Worm (Caenorhabditis elegans) whole organism, L3 larva: Measurements from ENCODE around the gene ZK1290.5.

Experiments
- R02D3.7 ChIP-seq: fragments of 150-350 bp; optimal IDR thresholded peaks from 2 replicates; lab custom pipeline; 2014; ENCODE audit warnings: missing biosample characterization, missing genetic modification characterization
- aly-2 ChIP-seq: fragments of 150-350 bp; optimal IDR thresholded peaks from 2 replicates; lab custom pipeline; 2014; ENCODE audit warnings: missing biosample characterization, missing genetic modification characterization
- ama-1 ChIP-seq: fragments of 150-350 bp; optimal IDR thresholded peaks from 2 replicates; lab custom pipeline; 2018
- ceh-16 ChIP-seq: sonication (generic microtip); optimal IDR thresholded peaks from 2 replicates; lab custom pipeline; 2017; ENCODE audit warnings: missing biosample characterization, missing genetic modification characterization
- ceh-28 ChIP-seq: fragments of 150-350 bp; optimal IDR thresholded peaks from 2 replicates; lab custom pipeline; 2014; ENCODE audit warnings: missing biosample characterization, missing genetic modification reagents, missing genetic modification characterization
- ceh-9 ChIP-seq: sonication (generic microtip); optimal IDR thresholded peaks from 2 replicates; lab custom pipeline; 2018; ENCODE audit warnings: missing biosample characterization, missing genetic modification characterization
- daf-12 ChIP-seq: fragments of 150-350 bp; optimal IDR thresholded peaks from 2 replicates; lab custom pipeline; 2014; ENCODE audit warnings: missing biosample characterization, missing genetic modification reagents, missing genetic modification characterization
- elt-1 ChIP-seq: fragments of 150-350 bp; optimal IDR thresholded peaks from 2 replicates; lab custom pipeline; 2014; ENCODE audit warnings: missing biosample characterization, missing genetic modification characterization
- elt-2 ChIP-seq: sonication (generic microtip); optimal IDR thresholded peaks from 2 replicates; lab custom pipeline; 2016; ENCODE audit warnings: missing genetic modification reagents, mild to moderate bottlenecking, missing genetic modification characterization, missing compliant biosample characterization
- eor-1 ChIP-seq, 2 experiments: fragments of 150-350 bp; optimal IDR thresholded peaks; 2 replicates each; lab custom pipeline; 2014 to 2018; ENCODE audit warnings: missing biosample characterization in 2 of 2, missing genetic modification characterization in 2 of 2
- fos-1 ChIP-seq: fragments of 150-350 bp; optimal IDR thresholded peaks from 2 replicates; lab custom pipeline; 2014; ENCODE audit warnings: missing biosample characterization, missing genetic modification characterization
- jun-1 ChIP-seq: fragments of 150-350 bp; optimal IDR thresholded peaks from 2 replicates; lab custom pipeline; 2014; ENCODE audit warnings: missing biosample characterization, missing genetic modification reagents, missing genetic modification characterization
- lin-15B ChIP-seq: fragments of 150-350 bp; optimal IDR thresholded peaks from 2 replicates; lab custom pipeline; 2014; ENCODE audit warnings: missing biosample characterization, missing genetic modification characterization
- lsy-12 ChIP-seq: sonication (generic microtip); optimal IDR thresholded peaks from 2 replicates; lab custom pipeline; 2016; ENCODE audit warnings: mild to moderate bottlenecking, missing genetic modification characterization, missing compliant biosample characterization
- mml-1 ChIP-seq: fragments of 150-350 bp; sonication (generic microtip); optimal IDR thresholded peaks from 3 replicates; lab custom pipeline; 2014; ENCODE audit warnings: missing biosample characterization, missing genetic modification characterization
- nhr-11 ChIP-seq: fragments of 150-350 bp; optimal IDR thresholded peaks from 2 replicates; lab custom pipeline; 2014; ENCODE audit warnings: missing biosample characterization, missing genetic modification characterization
- nhr-12 ChIP-seq: fragments of 150-350 bp; optimal IDR thresholded peaks from 2 replicates; lab custom pipeline; 2014; ENCODE audit warnings: missing biosample characterization, missing genetic modification characterization
- nhr-23 ChIP-seq: fragments of 150-350 bp; optimal IDR thresholded peaks from 2 replicates; lab custom pipeline; 2014; ENCODE audit warnings: missing biosample characterization, missing genetic modification reagents, missing genetic modification characterization
- nhr-237 ChIP-seq: fragments of 150-350 bp; optimal IDR thresholded peaks from 2 replicates; lab custom pipeline; 2014; ENCODE audit warnings: missing biosample characterization, missing genetic modification characterization
- nhr-25 ChIP-seq: sonication (generic microtip); optimal IDR thresholded peaks from 2 replicates; lab custom pipeline; 2017; ENCODE audit warnings: missing biosample characterization, missing genetic modification characterization
- nhr-43 ChIP-seq: sonication (generic microtip); optimal IDR thresholded peaks from 2 replicates; lab custom pipeline; 2016; ENCODE audit warnings: mild to moderate bottlenecking, missing genetic modification characterization, missing compliant biosample characterization; ENCODE audit not compliant: poor library complexity, severe bottlenecking
- nhr-76 ChIP-seq: fragments of 150-350 bp; sonication (generic microtip); optimal IDR thresholded peaks from 5 replicates; lab custom pipeline; 2014; ENCODE audit warnings: missing biosample characterization, missing genetic modification characterization
- nhr-77 ChIP-seq: fragments of 150-350 bp; optimal IDR thresholded peaks from 2 replicates; lab custom pipeline; 2014; ENCODE audit warnings: missing biosample characterization, missing genetic modification characterization
- pha-4 ChIP-seq: fragments of 150-350 bp; optimal IDR thresholded peaks from 2 replicates; lab custom pipeline; 2014; ENCODE audit warnings: missing biosample characterization, missing genetic modification reagents, missing genetic modification characterization
- pqm-1 ChIP-seq: fragments of 150-350 bp; optimal IDR thresholded peaks from 2 replicates; lab custom pipeline; 2017; ENCODE audit warnings: missing biosample characterization, missing genetic modification characterization, inconsistent platforms
- sea-2 ChIP-seq: fragments of 150-350 bp; sonication (generic microtip); optimal IDR thresholded peaks from 4 replicates; lab custom pipeline; 2014; ENCODE audit warnings: missing biosample characterization, missing genetic modification reagents, missing genetic modification characterization
- tbx-2 ChIP-seq: sonication (generic microtip); optimal IDR thresholded peaks from 2 replicates; lab custom pipeline; 2016; ENCODE audit warnings: mild to moderate bottlenecking, missing genetic modification characterization, missing compliant biosample characterization
- unc-62 ChIP-seq: fragments of 150-350 bp; sonication (generic microtip); optimal IDR thresholded peaks from 4 replicates; lab custom pipeline; 2014; ENCODE audit warnings: missing biosample characterization, missing genetic modification reagents, missing genetic modification characterization
- zag-1 ChIP-seq: fragments of 150-350 bp; optimal IDR thresholded peaks from 2 replicates; lab custom pipeline; 2014; ENCODE audit warnings: missing biosample characterization, missing genetic modification characterization
- ztf-11 ChIP-seq: fragments of 150-350 bp; optimal IDR thresholded peaks from 2 replicates; lab custom pipeline; 2014; ENCODE audit warnings: missing biosample characterization, missing genetic modification characterization

The ZK1290.5 gene

ce11 chrII:7505005-7505404, 24.4 kb upstream of the ZK1290.5 start, which contains the start of gene C28F5.1:
C28F5.1 (plus strand) TSS chrII:7505305.
- TF ChIP-seq jun-1 (tag; lab: Kevin White, UChicago): no peak
- TF ChIP-seq pha-4 (tag; lab: Kevin White, UChicago): no peak
- TF ChIP-seq elt-2 (tag; lab: Kevin White, UChicago): no peak
- no peak for TF ChIP-seq nhr-77 (tag; lab: Kevin White, UChicago)

ce11 chrII:7519221-7519620, 10.2 kb upstream of the ZK1290.5 start, which contains the start of gene glb-9:
glb-9 (minus strand) TSS chrII:7519321.
- no peak for TF ChIP-seq nhr-11 (tag; lab: Kevin White, UChicago)
- no peak for TF ChIP-seq unc-62 (GFP tag; lab: Kevin White, UChicago)
- no peak for TF ChIP-seq daf-12
- no peak for TF ChIP-seq nhr-12
- TF ChIP-seq elt-1 (tag; lab: Kevin White, UChicago): no peak
- no peak for TF ChIP-seq lin-15B
- TF ChIP-seq, all 47 proteins: peak for 0

ce11 chrII:7521420-7521819, 8.0 kb upstream of the ZK1290.5 start:
- TF ChIP-seq nhr-43: no peak

- no peak for TF ChIP-seq ceh-28 (tag; lab: Kevin White, UChicago)
- no peak for TF ChIP-seq unc-62 (GFP tag; lab: Kevin White, UChicago)
- TF ChIP-seq nhr-11 (tag; lab: Kevin White, UChicago): no peak
- no peak for TF ChIP-seq nhr-23 (tag; lab: Kevin White, UChicago)
- no peak for TF ChIP-seq nhr-43
- TF ChIP-seq daf-12: no peak
- no peak for TF ChIP-seq sea-2
- no peak for TF ChIP-seq mml-1 (tag; lab: Kevin White, UChicago)
- TF ChIP-seq, all 47 proteins: peak for 0
Observed at ce11 chrII:7523281-7523680, 6.2 kb upstream of the ZK1290.5 start, which contains the start of gene ZK1290.15. ZK1290.15 (plus strand) TSS chrII:7523581.

ce11 chrII:7525458-7525857, 4.0 kb upstream of the ZK1290.5 start, which contains the start of the genes ZK1290.7 and rnh-1.1:
ZK1290.7 (minus strand) TSS chrII:7525558.
rnh-1.1 (plus strand) TSS chrII:7525738.
- TF ChIP-seq daf-12 (no peak), elt-2 (tag; lab: Kevin White, UChicago) (no peak), pqm-1 (no peak), ceh-16 (tag; lab: Kevin White, UChicago) (no peak), nhr-237 (tag; lab: Kevin White, UChicago) (no peak), nhr-23 (tag; lab: Kevin White, UChicago) (no peak), lsy-12 (no peak), nhr-76 (tag; lab: Kevin White, UChicago) (no peak), ceh-28 (tag; lab: Kevin White, UChicago) (no peak)
- TF ChIP-seq, all 47 proteins: peak for 0

- TF ChIP-seq zag-1 (no peak), ceh-9 (no peak), jun-1 (tag; lab: Kevin White, UChicago) (peak; percentile 45), mml-1 (tag; lab: Kevin White, UChicago) (peak; percentile 39), nhr-12 (no peak), aly-2 (tag; lab: Kevin White, UChicago) (no peak), R02D3.7 (tag; lab: Kevin White, UChicago) (no peak), nhr-43 (peak; percentile 94), lsy-12 (no peak), ceh-16 (tag; lab: Kevin White, UChicago) (no peak), nhr-23 (tag; lab: Kevin White, UChicago) (peak; percentile 89), elt-1 (tag; lab: Kevin White, UChicago) (no peak), pqm-1 (peak; percentile 78), nhr-25 (tag; lab: Kevin White, UChicago) (peak; percentile 57), tbx-2 (tag; lab: Kevin White, UChicago) (peak; percentile 25), fos-1 (no peak), ceh-28 (tag; lab: Kevin White, UChicago) (peak; percentile 6), elt-2 (tag; lab: Kevin White, UChicago) (peak; percentile 86), ztf-11 (no peak), eor-1 (tag; optimal IDR thresholded peaks at IDR 0.05; lab: Kevin White, UChicago) (no peak), ama-1 (lab: Kevin White, UChicago) (no peak)
Observed at ce11 chrII:7528210-7528609, 1.2 kb upstream of the ZK1290.5 start.

ce11 chrII:7530944-7531343, 1.5 kb downstream of the ZK1290.5 start, which contains the start of gene wrt-1:
wrt-1 (plus strand) TSS chrII:7530996.
- TF ChIP-seq ceh-28 (tag; lab: Kevin White, UChicago) (no peak), elt-2 (tag; lab: Kevin White, UChicago) (no peak), ztf-11 (no peak), nhr-77 (tag; lab: Kevin White, UChicago) (no peak), nhr-23 (tag; lab: Kevin White, UChicago) (peak; percentile 41), ama-1 (lab: Kevin White, UChicago) (peak; percentile 19)
